Worm (Caenorhabditis elegans) whole organism, young adult: ENCODE measurements around the gene eif-3.F.

Experiments used
- K11D2.4 ChIP-seq: fragments of 200-800 bp; sonication (Bioruptor generic); IDR thresholded peaks from 2 replicates; pipeline ENCODE4 v1.3.6; 2022; ENCODE audit warnings: missing genetic modification reagents, missing genetic modification characterization, missing compliant biosample characterization
- Y56A3A.18 ChIP-seq: fragments of 200-800 bp; sonication (Bioruptor generic); IDR thresholded peaks from 2 replicates; pipeline ENCODE4 v1.3.6; 2022; ENCODE audit warnings: missing genetic modification reagents, missing genetic modification characterization, missing compliant biosample characterization
- ama-1 ChIP-seq, 3 experiments: fragments of 150-350 bp in 1 of 3; sonication (generic microtip) in 2 of 3; optimal IDR thresholded peaks; 2 replicates each; lab custom pipeline; 2014 to 2018; ENCODE audit warnings: missing biosample characterization in 2 of 3, missing genetic modification characterization in 2 of 3, missing genetic modification reagents in 2 of 3
- fkh-3 ChIP-seq: sonication (generic microtip); optimal IDR thresholded peaks from 2 replicates; lab custom pipeline; 2016; ENCODE audit warnings: mild to moderate bottlenecking, missing genetic modification characterization, missing compliant biosample characterization
- hmg-1.2 ChIP-seq: fragments of 200-800 bp; sonication (Bioruptor generic); IDR thresholded peaks from 2 replicates; pipeline ENCODE4 v1.3.6; 2022; ENCODE audit warnings: missing genetic modification reagents, missing genetic modification characterization, missing compliant biosample characterization
- hsf-1 ChIP-seq: fragments of 200-800 bp; sonication (Bioruptor generic); IDR thresholded peaks from 2 replicates; pipeline ENCODE4 v1.3.6; 2022; ENCODE audit warnings: missing genetic modification reagents, missing genetic modification characterization, missing compliant biosample characterization
- lin-35 ChIP-seq, 3 experiments: fragments of 150-350 bp in 2 of 3; sonication (generic microtip) in 1 of 3; optimal IDR thresholded peaks; 2 replicates each; lab custom pipeline; 2014 to 2018; ENCODE audit warnings: missing biosample characterization in 3 of 3, missing genetic modification characterization in 3 of 3, missing genetic modification reagents in 3 of 3
- mel-28 ChIP-seq: sonication (generic microtip); optimal IDR thresholded peaks from 2 replicates; lab custom pipeline; 2016; ENCODE audit warnings: borderline replicate concordance, mild to moderate bottlenecking, missing genetic modification characterization, missing compliant biosample characterization
- sea-2 ChIP-seq: fragments of 200-800 bp; sonication (Bioruptor generic); IDR thresholded peaks from 2 replicates; pipeline ENCODE4 v1.3.6; 2022; ENCODE audit warnings: missing genetic modification characterization, missing compliant biosample characterization
- snpc-1.3 ChIP-seq: sonication (generic microtip); optimal IDR thresholded peaks from 2 replicates; lab custom pipeline; 2017; ENCODE audit warnings: missing genetic modification characterization, mild to moderate bottlenecking, missing compliant biosample characterization, antibody characterized with exemption, moderate library complexity, missing genotype, missing genetic modification reagents; ENCODE audit not compliant: insufficient read depth
- unc-62 ChIP-seq: fragments of 150-350 bp; optimal IDR thresholded peaks from 2 replicates; lab custom pipeline; 2014; ENCODE audit warnings: missing biosample characterization, missing genetic modification reagents, missing genetic modification characterization
- ztf-22 ChIP-seq: fragments of 200-800 bp; sonication (Bioruptor generic); optimal IDR thresholded peaks from 2 replicates; lab custom pipeline; 2018; ENCODE audit warnings: mild to moderate bottlenecking, missing genetic modification characterization, moderate library complexity, missing compliant biosample characterization
- ztf-6 ChIP-seq: fragments of 200-800 bp; sonication (Bioruptor generic); IDR thresholded peaks from 2 replicates; pipeline ENCODE4 v1.3.6; 2022; ENCODE audit warnings: missing genetic modification reagents, missing genetic modification characterization, missing compliant biosample characterization

DNA sequence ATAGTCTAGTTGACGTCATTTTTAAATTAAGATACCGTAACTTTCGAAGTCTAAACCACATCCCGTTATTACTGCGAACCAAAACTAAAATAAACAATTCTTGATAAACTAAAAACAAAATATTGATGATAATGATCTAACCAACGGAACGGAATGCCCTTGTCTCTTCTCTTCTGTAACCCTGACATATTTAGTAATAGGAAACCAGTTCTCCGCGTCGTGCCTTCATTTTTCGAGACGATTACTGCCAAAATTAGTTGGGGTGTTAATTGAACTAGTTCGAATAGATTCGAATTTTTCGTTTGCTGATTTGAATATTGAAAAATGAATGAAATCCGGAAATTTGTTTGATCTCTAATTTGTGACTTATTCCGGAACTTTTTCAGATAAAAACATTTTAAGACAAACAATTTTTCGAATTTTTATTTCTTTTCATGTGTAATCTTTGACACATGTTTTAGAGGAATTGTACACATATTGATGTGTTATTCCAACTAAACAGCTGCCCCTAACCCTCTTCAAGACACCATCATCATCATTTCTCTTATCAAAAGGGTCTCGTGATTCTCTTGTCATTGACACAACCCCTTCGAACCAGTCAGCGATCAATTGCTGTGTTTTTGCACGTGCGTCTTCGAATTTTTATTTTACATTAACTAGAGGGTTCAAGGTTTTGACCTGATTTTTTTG is 47.6 kb upstream of the eif-3.F start:
- no peak for TF ChIP-seq fkh-3 (tag; lab: Kevin White, UChicago)
- TF ChIP-seq ama-1 (optimal IDR thresholded peaks at IDR 0.05; lab: Kevin White, UChicago) = peak; percentile 42
- TF ChIP-seq ama-1 (GFP tag; optimal IDR thresholded peaks at IDR 0.05; lab: Kevin White, UChicago) = no peak
- TF ChIP-seq ztf-22 (GFP tag; lab: Kevin White, UChicago) = no peak
- no peak for TF ChIP-seq hsf-1
- TF ChIP-seq sea-2 (GFP tag; lab: Robert Waterston, UW) = no peak
- no peak for TF ChIP-seq lin-35 (GFP tag; optimal IDR thresholded peaks at IDR 0.05; lab: Kevin White, UChicago)
- no peak for TF ChIP-seq hmg-1.2 (GFP tag; lab: Robert Waterston, UW)
- 0 out of 2 replicates have a peak, but pooled peaks have one; percentile 34 for TF ChIP-seq Y56A3A.18 (GFP tag; lab: Robert Waterston, UW)
- TF ChIP-seq unc-62 = peak; percentile 86
- no peak for TF ChIP-seq mel-28 (tag; lab: Kevin White, UChicago)
- no peak for TF ChIP-seq snpc-1.3
- TF ChIP-seq ztf-6 (GFP tag; lab: Robert Waterston, UW) = no peak
- peak; percentile 28; the same call in 1 of the 2 replicates for TF ChIP-seq K11D2.4 (GFP tag; lab: Robert Waterston, UW)
